Fruit fly (Drosophila melanogaster): ENCODE data around the gene CG15027.
A peak's percentile ranks its signal among the peaks of the same experiment; 100 is the strongest.

- TF ChIP-seq fd96Ca (GFP tag; IDR thresholded peaks at IDR 0.05) (peak; percentile 63; the same call in 2 of the 3 replicates), CG4496 (GFP tag; IDR thresholded peaks at IDR 0.05) (peak; percentile 21; the same call in 1 of the 3 replicates), CG9948 (tag; optimal IDR thresholded peaks at IDR 0.05) (peak; percentile 72), rn (GFP tag; IDR thresholded peaks at IDR 0.05) (no peak), CG8159 (tag; optimal IDR thresholded peaks at IDR 0.05) (peak; percentile 80), Pif1A (GFP tag; optimal IDR thresholded peaks at IDR 0.05) (peak; percentile 74), EcR (GFP tag; optimal IDR thresholded peaks at IDR 0.05) (no peak), CG14655 (GFP tag; optimal IDR thresholded peaks at IDR 0.05) (peak; percentile 82), CG32121 (GFP tag; IDR thresholded peaks at IDR 0.05) (peak; percentile 31; the same call in 1 of the 2 replicates), Ets98B (GFP tag; IDR thresholded peaks at IDR 0.05) (peak; percentile 38), CG34367 (tag; optimal IDR thresholded peaks at IDR 0.05) (peak; percentile 58), Pif1B (GFP tag; optimal IDR thresholded peaks at IDR 0.05) (peak; percentile 58), Snoo (tag; optimal IDR thresholded peaks at IDR 0.05) (peak; percentile 61), CG10348 (GFP tag; IDR thresholded peaks at IDR 0.05) (peak; percentile 62)
These were observed 968 bp downstream of the CG15027 start, which contains the start of gene Cox17 for dm6 chrX:15084580-15085138.
